Worm (Caenorhabditis elegans) whole organism, midembryonic: ENCODE measurements around the gene ZC317.2.

Experiments
- T22C8.4 ChIP-seq: fragments of 200-800 bp; sonication (Bioruptor generic); IDR thresholded peaks from 2 replicates; pipeline ENCODE4 v1.3.6; 2022; ENCODE audit warnings: missing genetic modification characterization, missing compliant biosample characterization
- cog-1 ChIP-seq: sonication (generic microtip); optimal IDR thresholded peaks from 2 replicates; lab custom pipeline; 2016; ENCODE audit warnings: missing genetic modification characterization, missing compliant biosample characterization

- no peak for TF ChIP-seq cog-1 (tag; lab: Kevin White, UChicago)
- TF ChIP-seq T22C8.4 (GFP tag; lab: Robert Waterston, UW) = no peak
These were observed 47.0 kb upstream of the ZC317.2 start, which contains the start of gene F08F3.10 for ce11 chrV:5412808-5413405.
